Worm (Caenorhabditis elegans): ENCODE measurements around the gene ocam-1.

The ocam-1 gene

DNA sequence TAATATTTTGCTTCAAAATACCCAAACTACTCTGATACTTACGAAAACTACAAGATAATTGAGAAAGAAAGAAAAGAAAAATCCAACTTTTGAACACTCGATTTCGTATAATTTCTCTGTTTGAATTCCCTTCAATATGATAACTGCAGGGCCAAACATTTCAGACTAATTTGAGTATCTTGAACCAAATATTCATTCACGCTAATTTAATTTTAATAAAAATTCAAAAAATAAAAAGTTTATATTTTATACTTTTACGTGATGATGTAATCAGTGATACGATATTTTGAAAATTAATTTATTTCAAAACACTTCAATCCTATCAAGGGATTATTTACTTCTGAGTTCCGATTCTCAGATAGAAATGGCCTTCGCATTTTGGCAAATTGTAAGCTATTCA lies 12.4 kb upstream of the ocam-1 start, which contains the start of gene ZC376.8:
Gene ZC376.8 (plus strand): TSS at position 301 of the 400 bp plus-strand sequence.
- no peak for TF ChIP-seq hlh-4 (tag; optimal IDR thresholded peaks at IDR 0.05)
- TF ChIP-seq dsc-1 (tag; optimal IDR thresholded peaks at IDR 0.05) = no peak
- TF ChIP-seq zag-1 (tag; optimal IDR thresholded peaks at IDR 0.05) = no peak
- TF ChIP-seq mab-9 (GFP tag; IDR thresholded peaks at IDR 0.05) = no peak
- TF ChIP-seq egl-27 (tag; optimal IDR thresholded peaks at IDR 0.05) = no peak
- TF ChIP-seq hlh-17 (GFP tag; optimal IDR thresholded peaks at IDR 0.05; ENCODE audit: borderline replicate concordance) = no peak
- TF ChIP-seq nhr-76 (tag; optimal IDR thresholded peaks at IDR 0.05) = no peak
- no peak for TF ChIP-seq aha-1 (tag; optimal IDR thresholded peaks at IDR 0.05)
- no peak for TF ChIP-seq pqm-1 (tag; optimal IDR thresholded peaks at IDR 0.05)
- no peak for TF ChIP-seq nhr-28 (tag; optimal IDR thresholded peaks at IDR 0.05)
- no peak for TF ChIP-seq lin-39 (tag; optimal IDR thresholded peaks at IDR 0.05)
- TF ChIP-seq unc-62 (GFP tag; optimal IDR thresholded peaks at IDR 0.05) = no peak

DNA sequence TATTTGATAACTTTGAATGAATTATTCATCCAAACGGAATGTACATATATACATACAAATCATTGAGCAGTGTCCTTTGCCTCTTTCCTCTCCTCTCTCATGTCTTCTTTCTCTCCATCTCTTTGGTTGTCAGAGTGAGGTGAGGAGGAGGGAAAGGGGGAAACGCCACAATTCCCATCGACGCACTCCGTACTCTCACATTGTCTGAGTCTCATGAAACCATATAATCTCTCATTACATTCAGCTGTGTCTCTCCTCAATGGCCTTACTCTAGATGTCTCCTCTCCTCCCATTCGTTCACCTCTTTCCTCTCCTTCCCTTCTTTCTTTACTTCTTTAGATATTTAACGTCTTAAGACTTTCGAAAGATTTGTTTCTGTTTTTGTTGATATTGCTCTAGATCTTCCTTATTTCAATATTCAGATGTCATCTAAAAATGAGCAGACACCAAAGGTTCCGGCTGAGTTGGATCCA lies 10.2 kb upstream of the ocam-1 start, which contains the start of gene ceh-74:
Gene ceh-74 (plus strand): TSS at position 423 of the 473 bp plus-strand sequence.
- TF ChIP-seq pqm-1 (tag; optimal IDR thresholded peaks at IDR 0.05) = no peak
- TF ChIP-seq nhr-71 (tag; optimal IDR thresholded peaks at IDR 0.05) = no peak
- TF ChIP-seq swsn-7 (tag; optimal IDR thresholded peaks at IDR 0.05) = peak; percentile 12
- TF ChIP-seq lin-15B (tag; optimal IDR thresholded peaks at IDR 0.05) = no peak
- TF ChIP-seq egl-27 (tag; optimal IDR thresholded peaks at IDR 0.05) = no peak
- peak; percentile 42 for TF ChIP-seq mep-1 (tag; optimal IDR thresholded peaks at IDR 0.05)
- TF ChIP-seq efl-1 (optimal IDR thresholded peaks at IDR 0.05) = peak; percentile 36 to 44
- no peak for TF ChIP-seq efl-1 (GFP tag; optimal IDR thresholded peaks at IDR 0.05 in 1 of 2)
- peak; percentile 16 for TF ChIP-seq unc-86 (tag; optimal IDR thresholded peaks at IDR 0.05)
- no peak for TF ChIP-seq fkh-8 (tag; optimal IDR thresholded peaks at IDR 0.05)
- no peak for TF ChIP-seq pag-3 (tag; optimal IDR thresholded peaks at IDR 0.05; ENCODE audit: borderline replicate concordance, insufficient read depth)
- peak in 1 of 2 experiments; percentile 31 for TF ChIP-seq lin-35 (GFP tag; optimal IDR thresholded peaks at IDR 0.05)
- peak; percentile 28 for TF ChIP-seq nhr-85 (tag)
- peak; percentile 61 for TF ChIP-seq lin-14 (GFP tag; optimal IDR thresholded peaks at IDR 0.05)
- TF ChIP-seq sptf-1 (tag; optimal IDR thresholded peaks at IDR 0.05) = no peak

DNA sequence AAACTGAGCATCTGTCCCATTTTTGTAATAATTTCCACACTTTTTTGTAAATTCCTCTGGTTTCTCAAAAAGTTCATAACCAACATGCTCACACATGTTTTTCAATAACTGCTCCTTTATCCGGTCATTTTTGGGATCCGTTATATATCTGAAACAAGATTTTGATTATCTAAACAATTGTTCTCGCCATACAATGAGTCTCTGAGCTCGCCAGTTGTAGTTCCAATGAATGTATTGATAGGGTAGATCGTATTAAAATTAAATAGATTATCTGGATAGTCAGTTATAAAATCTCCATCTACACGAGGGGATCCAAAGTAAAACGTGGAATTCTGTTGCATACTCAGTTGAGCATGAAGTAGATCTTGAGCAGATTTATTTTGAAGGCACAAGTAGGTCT lies 9.0 kb upstream of the ocam-1 start:
- TF ChIP-seq irx-1 (tag; optimal IDR thresholded peaks at IDR 0.05) (no peak), sup-37 (GFP tag; optimal IDR thresholded peaks at IDR 0.05) (no peak), mab-9 (GFP tag; IDR thresholded peaks at IDR 0.05) (no peak), C34B4.2 (tag; optimal IDR thresholded peaks at IDR 0.05) (no peak), ces-1 (GFP tag; optimal IDR thresholded peaks at IDR 0.05) (no peak), rnt-1 (tag; optimal IDR thresholded peaks at IDR 0.05) (no peak), mef-2 (tag; optimal IDR thresholded peaks at IDR 0.05) (no peak), dsc-1 (tag; optimal IDR thresholded peaks at IDR 0.05) (no peak)

DNA sequence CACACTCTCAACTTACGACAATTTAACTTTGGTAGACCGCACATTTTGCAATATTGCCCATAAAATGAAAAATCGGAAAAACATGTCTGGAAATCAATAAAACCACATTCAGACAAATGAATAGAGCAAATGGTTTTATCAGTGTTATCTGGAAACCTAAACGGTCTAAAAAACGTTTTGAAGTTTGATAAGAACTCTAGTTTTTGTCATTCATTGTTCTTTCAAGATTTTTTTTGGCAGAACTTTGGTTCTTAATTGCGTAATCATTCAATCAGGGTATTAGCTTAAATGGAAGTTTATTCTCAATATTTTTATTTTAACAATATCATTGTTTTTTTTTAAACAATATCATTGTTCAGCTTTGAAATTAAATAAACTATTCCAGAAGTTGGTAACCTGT lies 7.7 kb upstream of the ocam-1 start, which contains the start of gene cest-2.2:
Gene cest-2.2 (minus strand): TSS at position 140 of the 400 bp plus-strand sequence.
- TF ChIP-seq elt-2 (tag; optimal IDR thresholded peaks at IDR 0.05) = peak; percentile 21
- TF ChIP-seq alr-1 (tag; optimal IDR thresholded peaks at IDR 0.05; ENCODE audit: borderline replicate concordance) = no peak

DNA sequence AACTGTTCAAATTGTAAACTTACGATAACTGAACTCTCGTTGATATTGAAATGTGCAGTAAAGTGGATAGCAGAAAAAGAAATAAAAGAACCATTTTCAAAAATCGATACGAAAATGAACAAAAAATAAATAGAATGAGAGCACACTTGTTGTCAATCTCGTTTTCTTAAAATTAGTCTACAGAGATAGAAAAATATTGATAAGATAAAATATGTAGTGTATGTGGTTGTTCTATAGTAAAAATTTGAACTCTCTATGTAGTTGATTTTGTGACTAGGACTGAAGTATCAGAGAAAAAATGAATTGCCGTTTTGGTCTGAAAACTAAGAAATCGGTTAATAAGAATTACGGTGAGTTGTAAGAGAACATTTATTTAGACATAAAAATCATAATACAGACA lies 3.8 kb upstream of the ocam-1 start, which contains the start of gene cest-2.1:
Gene cest-2.1 (minus strand): TSS at position 198 of the 400 bp plus-strand sequence.
- no peak for TF ChIP-seq nhr-20 (tag; optimal IDR thresholded peaks at IDR 0.05)
- TF ChIP-seq xbp-1 (tag; optimal IDR thresholded peaks at IDR 0.05) = no peak
- TF ChIP-seq Y116A8C.19 (tag; optimal IDR thresholded peaks at IDR 0.05; ENCODE audit: borderline replicate concordance) = no peak
- no peak for TF ChIP-seq ceh-90 (tag; optimal IDR thresholded peaks at IDR 0.05)
- TF ChIP-seq ztf-4 (tag; optimal IDR thresholded peaks at IDR 0.05) = no peak
- no peak for TF ChIP-seq C34B4.2 (tag; optimal IDR thresholded peaks at IDR 0.05)
- TF ChIP-seq sup-37 (GFP tag; optimal IDR thresholded peaks at IDR 0.05) = no peak
- no peak for TF ChIP-seq lin-15B (tag; optimal IDR thresholded peaks at IDR 0.05)
- TF ChIP-seq lin-39 (tag; optimal IDR thresholded peaks at IDR 0.05) = no peak
- TF ChIP-seq zag-1 (tag; optimal IDR thresholded peaks at IDR 0.05) = no peak
- TF ChIP-seq nhr-237 (tag; optimal IDR thresholded peaks at IDR 0.05) = no peak
- TF ChIP-seq ceh-88 (GFP tag; IDR thresholded peaks at IDR 0.05) = no peak
- no peak for TF ChIP-seq lir-3 (tag; optimal IDR thresholded peaks at IDR 0.05; ENCODE audit: poor library complexity)
- no peak for TF ChIP-seq ceh-82 (tag; optimal IDR thresholded peaks at IDR 0.05)
- no peak for TF ChIP-seq fos-1 (tag; optimal IDR thresholded peaks at IDR 0.05)
- no peak for TF ChIP-seq lsy-2 (tag; optimal IDR thresholded peaks at IDR 0.05)
- TF ChIP-seq snpc-4 (tag; optimal IDR thresholded peaks at IDR 0.05) = no peak
- no peak for TF ChIP-seq nhr-85 (tag)
- TF ChIP-seq rnt-1 (tag; optimal IDR thresholded peaks at IDR 0.05) = no peak
- no peak for TF ChIP-seq fkh-4 (tag; optimal IDR thresholded peaks at IDR 0.05; ENCODE audit: borderline replicate concordance)
